Fruit fly (Drosophila melanogaster) whole organism, embryonic: ENCODE measurements around the gene RhoGAP93B.

Experiments used
- CG14965 ChIP-seq: fragments of 200-800 bp; sonication (Bioruptor generic); optimal IDR thresholded peaks from 2 replicates; lab custom pipeline; 2016; ENCODE audit warnings: missing biosample characterization, missing genetic modification characterization, borderline replicate concordance
- CG9817 ChIP-seq: fragments of 200-800 bp; sonication (Bioruptor generic); optimal IDR thresholded peaks from 2 replicates; lab custom pipeline; 2018; ENCODE audit warnings: missing biosample characterization, mild to moderate bottlenecking, missing genetic modification characterization, moderate library complexity
- Kr ChIP-seq: fragments of 200-800 bp; sonication (Bioruptor generic); optimal IDR thresholded peaks from 2 replicates; lab custom pipeline; 2017; ENCODE audit warnings: missing biosample characterization, mild to moderate bottlenecking, missing genetic modification characterization
- Mrtf ChIP-seq: fragments of 200-800 bp; sonication (Bioruptor generic); IDR thresholded peaks from 3 replicates; pipeline ENCODE4 v1.3.6; 2022; ENCODE audit warnings: missing biosample characterization, missing genetic modification characterization
- ase ChIP-seq: fragments of 200-800 bp; sonication (Bioruptor generic); IDR thresholded peaks from 3 replicates; pipeline ENCODE4 v1.3.6; 2022; ENCODE audit warnings: missing biosample characterization, missing genetic modification characterization
- pita ChIP-seq: fragments of 200-800 bp; sonication (Bioruptor generic); optimal IDR thresholded peaks from 2 replicates; lab custom pipeline; 2017; ENCODE audit warnings: missing biosample characterization, mild to moderate bottlenecking, missing genetic modification characterization
- tgo ChIP-seq: fragments of 200-800 bp; sonication (Bioruptor generic); IDR thresholded peaks from 3 replicates; pipeline ENCODE4 v1.3.6; 2022; ENCODE audit warnings: missing biosample characterization, missing genetic modification characterization
- ttk ChIP-seq: fragments of 200-800 bp; sonication (Bioruptor generic); IDR thresholded peaks from 2 replicates; pipeline ENCODE4 v2.1.2; 2022; ENCODE audit warnings: missing biosample characterization, missing genetic modification characterization
- wor ChIP-seq: fragments of 200-800 bp; sonication (Bioruptor generic); IDR thresholded peaks from 2 replicates; pipeline ENCODE4 v1.3.6; 2022; ENCODE audit warnings: missing biosample characterization, missing genetic modification characterization

DNA sequence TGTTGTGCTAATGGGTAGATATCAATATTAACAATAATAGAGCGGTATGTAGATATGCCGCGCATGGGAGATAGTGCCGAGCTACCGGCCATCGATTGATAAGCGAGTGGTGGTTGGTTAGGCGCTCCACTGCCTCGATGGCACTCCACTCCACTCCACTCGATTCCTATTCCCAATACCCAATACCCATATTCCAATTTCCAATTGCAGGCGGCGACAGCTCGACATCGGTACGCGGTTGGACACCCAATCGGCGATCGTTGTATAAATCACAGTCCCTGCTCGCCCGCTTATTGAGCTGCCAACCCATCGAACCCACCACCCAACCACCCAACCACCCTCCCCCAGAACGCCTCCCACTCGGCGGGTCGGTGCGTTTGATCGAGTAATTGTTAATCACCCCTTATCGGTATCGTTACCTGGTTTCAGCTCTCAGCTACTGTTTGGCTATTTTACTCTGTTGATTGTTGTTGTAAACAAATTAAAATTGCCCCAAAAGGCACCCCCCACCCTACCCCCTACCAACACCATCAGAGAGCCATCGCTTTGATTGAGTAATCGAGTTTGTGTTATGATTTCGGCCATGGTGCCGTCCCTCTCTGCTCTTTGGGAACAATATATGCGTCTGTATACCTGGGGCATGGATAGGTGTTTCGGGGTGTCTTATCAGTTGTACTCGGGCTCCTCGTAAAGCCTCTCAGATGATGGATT is 16.6 kb downstream of the RhoGAP93B start, which contains the start of gene HHEX:
- TF ChIP-seq ttk (GFP tag; lab: Robert Waterston, UW) (no peak), Kr (no peak), ase (no peak), CG14965 (no peak), wor (GFP tag; lab: Robert Waterston, UW) (no peak), Mrtf (GFP tag; lab: Robert Waterston, UW) (no peak), pita (GFP tag; lab: Kevin White, UChicago) (no peak), tgo (GFP tag; lab: Robert Waterston, UW) (no peak), CG9817 (no peak)
